Worm (Caenorhabditis elegans) whole organism, late embryonic: ENCODE measurements around the gene F38H4.5.

ENCODE experiments used
- C38D4.7 ChIP-seq: fragments of 200-800 bp; sonication (Bioruptor generic); optimal IDR thresholded peaks from 2 replicates; lab custom pipeline; 2018; ENCODE audit warnings: mild to moderate bottlenecking, missing genetic modification characterization, moderate library complexity, missing compliant biosample characterization
- K02D7.2 ChIP-seq: sonication (generic microtip); optimal IDR thresholded peaks from 2 replicates; lab custom pipeline; 2017; ENCODE audit warnings: mild to moderate bottlenecking, missing genetic modification characterization, missing compliant biosample characterization
- K09A11.1 ChIP-seq: sonication (generic microtip); optimal IDR thresholded peaks from 2 replicates; lab custom pipeline; 2017; ENCODE audit warnings: antibody characterized with exemption, mild to moderate bottlenecking, missing genetic modification characterization, missing compliant biosample characterization; ENCODE audit not compliant: insufficient read depth
- T23F11.4 ChIP-seq: fragments of 200-800 bp; sonication (Bioruptor generic); optimal IDR thresholded peaks from 2 replicates; lab custom pipeline; 2018; ENCODE audit warnings: mild to moderate bottlenecking, missing genetic modification characterization, missing compliant biosample characterization
- ama-1 ChIP-seq: fragments of 150-350 bp; optimal IDR thresholded peaks from 2 replicates; lab custom pipeline; 2014
- ceh-14 ChIP-seq: sonication (generic microtip); optimal IDR thresholded peaks from 2 replicates; lab custom pipeline; 2016; ENCODE audit warnings: missing genotype, missing genetic modification characterization, missing compliant biosample characterization
- ceh-18 ChIP-seq: sonication (generic microtip); optimal IDR thresholded peaks from 2 replicates; lab custom pipeline; 2016; ENCODE audit warnings: missing genetic modification characterization, missing compliant biosample characterization
- ceh-22 ChIP-seq: sonication (generic microtip); optimal IDR thresholded peaks from 2 replicates; lab custom pipeline; 2017; ENCODE audit warnings: missing biosample characterization, missing genetic modification characterization
- ceh-24 ChIP-seq: sonication (generic microtip); optimal IDR thresholded peaks from 2 replicates; lab custom pipeline; 2016; ENCODE audit warnings: mild to moderate bottlenecking, missing genetic modification characterization, missing compliant biosample characterization
- ceh-31 ChIP-seq: sonication (generic microtip); optimal IDR thresholded peaks from 2 replicates; lab custom pipeline; 2016; ENCODE audit warnings: missing genetic modification characterization, missing compliant biosample characterization
- ceh-9 ChIP-seq: sonication (generic microtip); optimal IDR thresholded peaks from 2 replicates; lab custom pipeline; 2016; ENCODE audit warnings: mild to moderate bottlenecking, missing genetic modification characterization, inconsistent platforms, missing compliant biosample characterization
- che-1 ChIP-seq: sonication (generic microtip); optimal IDR thresholded peaks from 2 replicates; lab custom pipeline; 2016; ENCODE audit warnings: mild to moderate bottlenecking, missing genetic modification characterization, missing compliant biosample characterization
- dve-1 ChIP-seq: sonication (generic microtip); optimal IDR thresholded peaks from 2 replicates; lab custom pipeline; 2017; ENCODE audit warnings: antibody characterized with exemption, mild to moderate bottlenecking, missing genetic modification characterization, missing compliant biosample characterization
- elt-4 ChIP-seq: sonication (generic microtip); optimal IDR thresholded peaks from 2 replicates; lab custom pipeline; 2016; ENCODE audit warnings: missing genetic modification characterization, missing compliant biosample characterization
- ets-4 ChIP-seq: sonication (generic microtip); optimal IDR thresholded peaks from 2 replicates; lab custom pipeline; 2016; ENCODE audit warnings: missing genetic modification characterization, missing compliant biosample characterization
- eyg-1 ChIP-seq: sonication (generic microtip); optimal IDR thresholded peaks from 2 replicates; lab custom pipeline; 2016; ENCODE audit warnings: missing genotype, missing genetic modification characterization, missing compliant biosample characterization
- fkh-10 ChIP-seq: fragments of 150-350 bp; optimal IDR thresholded peaks from 2 replicates; lab custom pipeline; 2014; ENCODE audit warnings: missing biosample characterization, missing genetic modification reagents, missing genetic modification characterization
- fkh-6 ChIP-seq: sonication (generic microtip); optimal IDR thresholded peaks from 2 replicates; lab custom pipeline; 2016; ENCODE audit warnings: missing genetic modification characterization, missing compliant biosample characterization
- gmeb-2 ChIP-seq: sonication (generic microtip); optimal IDR thresholded peaks from 2 replicates; lab custom pipeline; 2016; ENCODE audit warnings: missing genetic modification characterization, inconsistent platforms, missing compliant biosample characterization
- hlh-13 ChIP-seq: fragments of 200-800 bp; sonication (Bioruptor generic); optimal IDR thresholded peaks from 2 replicates; lab custom pipeline; 2018; ENCODE audit warnings: mild to moderate bottlenecking, missing genetic modification characterization, missing compliant biosample characterization
- hlh-30 ChIP-seq: sonication (generic microtip); optimal IDR thresholded peaks from 2 replicates; lab custom pipeline; 2017; ENCODE audit warnings: antibody characterized with exemption, missing genetic modification characterization, missing compliant biosample characterization; ENCODE audit not compliant: insufficient read depth
- lim-6 ChIP-seq: sonication (generic microtip); optimal IDR thresholded peaks from 2 replicates; lab custom pipeline; 2016; ENCODE audit warnings: missing genetic modification characterization, missing compliant biosample characterization
- lin-11 ChIP-seq: fragments of 200-800 bp; sonication (Bioruptor generic); optimal IDR thresholded peaks from 2 replicates; lab custom pipeline; 2018; ENCODE audit warnings: mild to moderate bottlenecking, missing genetic modification characterization, missing compliant biosample characterization
- madf-2 ChIP-seq: sonication (generic microtip); optimal IDR thresholded peaks from 2 replicates; lab custom pipeline; 2017; ENCODE audit warnings: missing genetic modification characterization, missing compliant biosample characterization
- mec-3 ChIP-seq: sonication (generic microtip); optimal IDR thresholded peaks from 2 replicates; lab custom pipeline; 2016; ENCODE audit warnings: borderline replicate concordance, missing genetic modification characterization, missing compliant biosample characterization
- nhr-11 ChIP-seq: fragments of 150-350 bp; optimal IDR thresholded peaks from 2 replicates; lab custom pipeline; 2014; ENCODE audit warnings: missing biosample characterization, missing genetic modification characterization
- nhr-232 ChIP-seq: sonication (generic microtip); optimal IDR thresholded peaks from 2 replicates; lab custom pipeline; 2016; ENCODE audit warnings: missing genetic modification characterization, missing compliant biosample characterization
- npax-4 ChIP-seq: sonication (generic microtip); optimal IDR thresholded peaks from 2 replicates; lab custom pipeline; 2016; ENCODE audit warnings: missing genetic modification characterization, missing compliant biosample characterization
- odd-2 ChIP-seq: sonication (generic microtip); optimal IDR thresholded peaks from 2 replicates; lab custom pipeline; 2017; ENCODE audit warnings: antibody characterized with exemption, mild to moderate bottlenecking, missing genetic modification characterization, missing compliant biosample characterization
- pat-9 ChIP-seq: fragments of 200-800 bp; sonication (Bioruptor generic); optimal IDR thresholded peaks from 2 replicates; lab custom pipeline; 2018; ENCODE audit warnings: mild to moderate bottlenecking, missing genetic modification characterization, moderate library complexity, missing compliant biosample characterization
- pha-2 ChIP-seq: sonication (generic microtip); optimal IDR thresholded peaks from 2 replicates; lab custom pipeline; 2017; ENCODE audit warnings: mild to moderate bottlenecking, missing genetic modification characterization, missing compliant biosample characterization
- pha-4 ChIP-seq: fragments of 150-350 bp; optimal IDR thresholded peaks from 2 replicates; lab custom pipeline; 2018; ENCODE audit warnings: missing biosample characterization, missing genetic modification reagents, missing genetic modification characterization
- pros-1 ChIP-seq: fragments of 150-350 bp; optimal IDR thresholded peaks from 2 replicates; lab custom pipeline; 2014; ENCODE audit warnings: missing biosample characterization, missing genetic modification reagents, missing genetic modification characterization
- ref-2 ChIP-seq: sonication (generic microtip); optimal IDR thresholded peaks from 2 replicates; lab custom pipeline; 2016; ENCODE audit warnings: missing genetic modification characterization, missing compliant biosample characterization
- rnt-1 ChIP-seq: sonication (generic microtip); optimal IDR thresholded peaks from 2 replicates; lab custom pipeline; 2016; ENCODE audit warnings: missing genetic modification characterization, missing compliant biosample characterization
- sox-2 ChIP-seq: fragments of 200-800 bp; sonication (Bioruptor generic); IDR thresholded peaks from 2 replicates; pipeline ENCODE4 v1.3.6; 2022; ENCODE audit warnings: missing genetic modification reagents, missing genetic modification characterization, missing compliant biosample characterization
- sox-4 ChIP-seq: sonication (generic microtip); optimal IDR thresholded peaks from 2 replicates; lab custom pipeline; 2017; ENCODE audit warnings: mild to moderate bottlenecking, missing genetic modification characterization, inconsistent platforms, missing compliant biosample characterization
- syd-9 ChIP-seq: sonication (generic microtip); optimal IDR thresholded peaks from 2 replicates; lab custom pipeline; 2016; ENCODE audit warnings: mild to moderate bottlenecking, missing genetic modification characterization, moderate library complexity, missing compliant biosample characterization
- tbx-2 ChIP-seq: sonication (generic microtip); optimal IDR thresholded peaks from 2 replicates; lab custom pipeline; 2016; ENCODE audit warnings: missing genetic modification characterization, missing compliant biosample characterization
- ttx-3 ChIP-seq: sonication (generic microtip); optimal IDR thresholded peaks from 2 replicates; lab custom pipeline; 2016; ENCODE audit warnings: missing genetic modification reagents, missing genetic modification characterization, missing compliant biosample characterization
- unc-3 ChIP-seq, 2 experiments: fragments of 200-800 bp in 1 of 2; sonication (Bioruptor generic) in 1 of 2; sonication (generic microtip) in 1 of 2; conservative IDR thresholded peaks in 1 of 2; optimal IDR thresholded peaks in 1 of 2; 2 replicates each; pipeline versions ENCODE4 v1.3.6 to Lab custom; 2016 to 2022; ENCODE audit warnings: missing compliant biosample characterization in 2 of 2, missing genetic modification characterization in 2 of 2, missing genetic modification reagents in 1 of 2
- unc-42 ChIP-seq: sonication (generic microtip); optimal IDR thresholded peaks from 2 replicates; lab custom pipeline; 2016; ENCODE audit warnings: missing genotype, missing genetic modification characterization, missing compliant biosample characterization
- zip-5 ChIP-seq: sonication (generic microtip); optimal IDR thresholded peaks from 2 replicates; lab custom pipeline; 2016; ENCODE audit warnings: missing genetic modification characterization, missing compliant biosample characterization
- ztf-16 ChIP-seq: sonication (generic microtip); optimal IDR thresholded peaks from 2 replicates; lab custom pipeline; 2017; ENCODE audit warnings: missing genetic modification characterization, missing compliant biosample characterization

F38H4.5 gene

ce11 chrIV:11833456-11833855 lies 18.5 kb upstream of the F38H4.5 start, which contains the start of gene M117.4:
Gene M117.4 (minus strand): TSS chrIV:11833556.
- TF ChIP-seq K09A11.1, result no peak
- TF ChIP-seq sox-2 (GFP tag; lab: Robert Waterston, UW), result no peak
- TF ChIP-seq ceh-31 (tag; lab: Kevin White, UChicago), result no peak
- TF ChIP-seq eyg-1 (tag; lab: Kevin White, UChicago), result no peak
- TF ChIP-seq zip-5 (tag; lab: Kevin White, UChicago), result no peak
- TF ChIP-seq sox-4, result no peak
- TF ChIP-seq ceh-22 (tag; lab: Kevin White, UChicago), result no peak
- TF ChIP-seq nhr-232 (tag; lab: Kevin White, UChicago), result no peak

ce11 chrIV:11838657-11839056 lies 13.3 kb upstream of the F38H4.5 start, which contains the start of gene fbxb-3:
Gene fbxb-3 (plus strand): TSS chrIV:11838957.
- TF ChIP-seq odd-2 (tag; lab: Kevin White, UChicago) (no peak), C38D4.7 (GFP tag; lab: Kevin White, UChicago) (no peak), sox-4 (no peak), gmeb-2 (no peak), ama-1 (lab: Kevin White, UChicago) (no peak), unc-3 (GFP tag; conservative IDR thresholded peaks at IDR 0.05; lab: Robert Waterston, UW) (no peak), unc-3 (tag; optimal IDR thresholded peaks at IDR 0.05; lab: Kevin White, UChicago) (no peak), zip-5 (tag; lab: Kevin White, UChicago) (no peak)

- no peak for TF ChIP-seq ref-2 (tag; lab: Kevin White, UChicago)
- no peak for TF ChIP-seq nhr-232 (tag; lab: Kevin White, UChicago)
- no peak for TF ChIP-seq fkh-6 (tag; lab: Kevin White, UChicago)
- TF ChIP-seq tbx-2 (tag; lab: Kevin White, UChicago), result no peak
- no peak for TF ChIP-seq dve-1 (tag; lab: Kevin White, UChicago)
- TF ChIP-seq, all 69 proteins: peak for 0
Observed at ce11 chrIV:11842121-11842520, 9.9 kb upstream of the F38H4.5 start, which contains the start of gene F38H4.3. Gene F38H4.3 (plus strand): TSS chrIV:11842421.

- TF ChIP-seq ztf-16 (tag; lab: Kevin White, UChicago) (no peak), syd-9 (tag; lab: Kevin White, UChicago) (no peak), che-1 (tag; lab: Kevin White, UChicago) (no peak), npax-4 (no peak), ceh-14 (tag; lab: Kevin White, UChicago) (no peak), ceh-22 (tag; lab: Kevin White, UChicago) (no peak), ceh-9 (tag; lab: Kevin White, UChicago) (no peak), nhr-11 (no peak), lin-11 (tag; lab: Kevin White, UChicago) (no peak), elt-4 (tag; lab: Kevin White, UChicago) (no peak), mec-3 (no peak), pat-9 (tag; lab: Kevin White, UChicago) (no peak), unc-42 (tag; lab: Kevin White, UChicago) (no peak), ama-1 (lab: Kevin White, UChicago) (no peak), ceh-24 (tag; lab: Kevin White, UChicago) (no peak), ets-4 (no peak)
Observed at ce11 chrIV:11847771-11848312, 4.1 kb upstream of the F38H4.5 start, which contains the start of the genes F38H4.6 and F38H4.4. Gene F38H4.6 (minus strand): TSS chrIV:11847871. Gene F38H4.4 (plus strand): TSS chrIV:11848262.

ce11 chrIV:11854777-11855176 lies 2.8 kb downstream of the F38H4.5 start, which contains the start of gene tag-30:
Gene tag-30 (minus strand): TSS chrIV:11855159.
- TF ChIP-seq unc-42 (tag; lab: Kevin White, UChicago) (peak; percentile 59), pros-1 (tag; lab: Kevin White, UChicago) (no peak), hlh-30 (peak; percentile 66), sox-2 (GFP tag; lab: Robert Waterston, UW) (no peak), ceh-18 (tag; lab: Kevin White, UChicago) (no peak), madf-2 (tag; lab: Kevin White, UChicago) (no peak), pha-2 (tag; lab: Kevin White, UChicago) (no peak), ztf-16 (tag; lab: Kevin White, UChicago) (no peak), rnt-1 (no peak), elt-4 (tag; lab: Kevin White, UChicago) (no peak), hlh-13 (GFP tag; lab: Kevin White, UChicago) (no peak), K02D7.2 (tag; lab: Kevin White, UChicago) (no peak), T23F11.4 (GFP tag; lab: Kevin White, UChicago) (no peak), fkh-10 (GFP tag; lab: Kevin White, UChicago) (no peak), lim-6 (no peak), C38D4.7 (GFP tag; lab: Kevin White, UChicago) (no peak), ttx-3 (no peak), pat-9 (tag; lab: Kevin White, UChicago) (no peak), nhr-11 (no peak), pha-4 (no peak)
